Fruit fly (Drosophila melanogaster) whole organism, embryonic: ENCODE measurements around the gene CG42728.

Source experiments
- Awh ChIP-seq: fragments of 200-800 bp; sonication (Bioruptor generic); IDR thresholded peaks from 2 replicates; pipeline ENCODE4, ENCODE4 v1.3.6; 2022; ENCODE audit warnings: missing biosample characterization, missing genetic modification characterization
- CG10147 ChIP-seq: fragments of 200-800 bp; sonication (Bioruptor generic); optimal IDR thresholded peaks from 2 replicates; lab custom pipeline; 2019; ENCODE audit warnings: missing biosample characterization, mild to moderate bottlenecking, missing genetic modification characterization, moderate library complexity
- CG11093 ChIP-seq: fragments of 200-800 bp; sonication (Bioruptor generic); IDR thresholded peaks from 3 replicates; pipeline ENCODE4 v1.3.6; 2022; ENCODE audit warnings: missing biosample characterization, missing genetic modification characterization
- CG11696 ChIP-seq: fragments of 200-800 bp; sonication (Bioruptor generic); IDR thresholded peaks from 2 replicates; pipeline ENCODE4 v1.3.6; 2022; ENCODE audit warnings: missing biosample characterization, missing genetic modification characterization
- CG13775 ChIP-seq: fragments of 200-800 bp; sonication (Bioruptor generic); optimal IDR thresholded peaks from 3 replicates; lab custom pipeline; 2017; ENCODE audit warnings: missing biosample characterization, mild to moderate bottlenecking, missing genetic modification characterization
- CG15479 ChIP-seq: fragments of 200-800 bp; sonication (Bioruptor generic); optimal IDR thresholded peaks from 3 replicates; lab custom pipeline; 2019; ENCODE audit warnings: missing biosample characterization, mild to moderate bottlenecking, missing genetic modification characterization, moderate library complexity
- CG15696 ChIP-seq: fragments of 200-800 bp; sonication (Bioruptor generic); optimal IDR thresholded peaks from 2 replicates; lab custom pipeline; 2019; ENCODE audit warnings: missing biosample characterization, mild to moderate bottlenecking, missing genetic modification characterization, moderate library complexity
- CG18011 ChIP-seq: fragments of 200-800 bp; sonication (Bioruptor generic); optimal IDR thresholded peaks from 2 replicates; lab custom pipeline; 2017; ENCODE audit warnings: missing biosample characterization, missing genetic modification characterization, mild to moderate bottlenecking, moderate library complexity, missing genotype
- CG2199 ChIP-seq: fragments of 200-800 bp; sonication (Bioruptor generic); IDR thresholded peaks from 3 replicates; pipeline ENCODE4 v1.3.6; 2022; ENCODE audit warnings: missing biosample characterization, missing genetic modification characterization
- CG34376 ChIP-seq: fragments of 200-800 bp; sonication (Bioruptor generic); optimal IDR thresholded peaks from 2 replicates; lab custom pipeline; 2018; ENCODE audit warnings: missing biosample characterization, mild to moderate bottlenecking, missing genetic modification characterization
- CG3838 ChIP-seq: fragments of 200-800 bp; sonication (Bioruptor generic); optimal IDR thresholded peaks from 3 replicates; lab custom pipeline; 2016; ENCODE audit warnings: missing biosample characterization, missing genetic modification characterization
- CG4424 ChIP-seq: fragments of 200-800 bp; sonication (Bioruptor generic); optimal IDR thresholded peaks from 3 replicates; lab custom pipeline; 2016; ENCODE audit warnings: missing biosample characterization, missing genetic modification characterization
- CG5180 ChIP-seq: fragments of 200-800 bp; sonication (Bioruptor generic); optimal IDR thresholded peaks from 3 replicates; lab custom pipeline; 2017; ENCODE audit warnings: missing biosample characterization, missing genetic modification characterization, mild to moderate bottlenecking, moderate library complexity, missing genetic modification reagents
- CG8290 ChIP-seq, 3 experiments: fragments of 200-800 bp; sonication (Bioruptor generic); optimal IDR thresholded peaks; 2 replicates each; lab custom pipeline; 2016 to 2019; ENCODE audit warnings: missing biosample characterization in 3 of 3, missing genetic modification characterization in 3 of 3, mild to moderate bottlenecking in 2 of 3, moderate library complexity in 1 of 3
- CG8388 ChIP-seq: fragments of 200-800 bp; sonication (Bioruptor generic); optimal IDR thresholded peaks from 2 replicates; lab custom pipeline; 2019; ENCODE audit warnings: missing biosample characterization, mild to moderate bottlenecking, missing genetic modification characterization, moderate library complexity
- CG8478 ChIP-seq: fragments of >200 bp; optimal IDR thresholded peaks from 2 replicates; lab custom pipeline; 2018
- Dad ChIP-seq: fragments of 200-800 bp; sonication (Bioruptor generic); optimal IDR thresholded peaks from 3 replicates; lab custom pipeline; 2016; ENCODE audit warnings: missing biosample characterization, missing genetic modification characterization
- Deaf1 ChIP-seq: fragments of 200-800 bp; optimal IDR thresholded peaks from 3 replicates; lab custom pipeline; 2019; ENCODE audit warnings: missing biosample characterization, mild to moderate bottlenecking, missing genetic modification characterization, moderate library complexity
- Fer3 ChIP-seq: fragments of 200-800 bp; sonication (Bioruptor generic); optimal IDR thresholded peaks from 2 replicates; lab custom pipeline; 2018; ENCODE audit warnings: missing biosample characterization, mild to moderate bottlenecking, missing genetic modification characterization, moderate library complexity
- GATAe ChIP-seq: fragments of 200-800 bp; sonication (Bioruptor generic); conservative IDR thresholded peaks from 2 replicates; pipeline ENCODE4 v1.3.6; 2022; ENCODE audit warnings: missing biosample characterization, missing genetic modification characterization
- H2.0 ChIP-seq: fragments of 200-800 bp; sonication (Bioruptor generic); IDR thresholded peaks from 2 replicates; pipeline ENCODE4 v1.3.6; 2022; ENCODE audit warnings: missing biosample characterization, missing genetic modification characterization
- Hmr ChIP-seq: fragments of 200-800 bp; sonication (Bioruptor generic); optimal IDR thresholded peaks from 3 replicates; lab custom pipeline; 2017; ENCODE audit warnings: mild to moderate bottlenecking, missing biosample characterization, missing genetic modification reagents, missing genetic modification characterization
- Kr ChIP-seq: fragments of 200-800 bp; sonication (Bioruptor generic); optimal IDR thresholded peaks from 2 replicates; lab custom pipeline; 2017; ENCODE audit warnings: missing biosample characterization, mild to moderate bottlenecking, missing genetic modification characterization
- MESR4 ChIP-seq: fragments of 200-800 bp; sonication (Bioruptor generic); optimal IDR thresholded peaks from 2 replicates; lab custom pipeline; 2018; ENCODE audit warnings: missing biosample characterization, mild to moderate bottlenecking, missing genetic modification characterization, moderate library complexity
- Med ChIP-seq: fragments of 200-800 bp; sonication (Bioruptor generic); peaks from one replicate; lab custom pipeline; 2016; ENCODE audit warnings: missing biosample characterization, missing genetic modification characterization, mild to moderate bottlenecking, inconsistent platforms, moderate library complexity
- Xrp1 ChIP-seq: fragments of 200-800 bp; sonication (Bioruptor generic); IDR thresholded peaks from 2 replicates; pipeline ENCODE4 v1.3.6; 2022; ENCODE audit warnings: missing biosample characterization, missing genetic modification characterization
- crp ChIP-seq, 2 experiments: fragments of 200-800 bp; sonication (Bioruptor generic); optimal IDR thresholded peaks; 2 replicates in 1 of 2; 3 replicates in 1 of 2; lab custom pipeline; 2017; ENCODE audit warnings: missing biosample characterization in 2 of 2, missing genetic modification characterization in 2 of 2, mild to moderate bottlenecking in 1 of 2, moderate library complexity in 1 of 2
- eve ChIP-seq, 2 experiments: fragments of >200 bp; optimal IDR thresholded peaks; 2 replicates each; lab custom pipeline; 2017; ENCODE audit warnings: missing biosample characterization in 2 of 2, missing genetic modification characterization in 2 of 2
- exex ChIP-seq: fragments of 200-800 bp; sonication (Bioruptor generic); optimal IDR thresholded peaks from 4 replicates; lab custom pipeline; 2018; ENCODE audit warnings: missing biosample characterization, mild to moderate bottlenecking, missing genetic modification characterization, moderate library complexity
- fd102C ChIP-seq: fragments of 200-800 bp; sonication (Bioruptor generic); optimal IDR thresholded peaks from 2 replicates; lab custom pipeline; 2018; ENCODE audit warnings: missing biosample characterization, mild to moderate bottlenecking, missing genetic modification characterization, moderate library complexity
- grn ChIP-seq: fragments of 200-800 bp; sonication (Bioruptor generic); optimal IDR thresholded peaks from 3 replicates; lab custom pipeline; 2017; ENCODE audit warnings: missing biosample characterization, missing genetic modification characterization
- hbn ChIP-seq: fragments of 200-800 bp; sonication (Bioruptor generic); IDR thresholded peaks from 2 replicates; pipeline ENCODE4 v1.3.6; 2022; ENCODE audit warnings: missing biosample characterization, missing genetic modification characterization; ENCODE audit not compliant: partially characterized antibody
- mirr ChIP-seq: fragments of 200-800 bp; sonication (Bioruptor generic); optimal IDR thresholded peaks from 3 replicates; lab custom pipeline; 2018; ENCODE audit warnings: missing biosample characterization, mild to moderate bottlenecking, missing genetic modification characterization
- pan ChIP-seq, 4 experiments: fragments of >200 bp in 3 of 4; fragments of 200-800 bp in 1 of 4; sonication (Bioruptor generic) in 1 of 4; optimal IDR thresholded peaks in 3 of 4; IDR thresholded peaks in 1 of 4; 2 replicates each; pipeline versions ENCODE4 v1.3.6 to Lab custom; 2017 to 2022; ENCODE audit warnings: missing biosample characterization in 2 of 4, missing genetic modification characterization in 2 of 4, mixed read lengths in 1 of 4
- pros ChIP-seq: fragments of 200-800 bp; sonication (Bioruptor generic); optimal IDR thresholded peaks from 3 replicates; lab custom pipeline; 2019; ENCODE audit warnings: missing biosample characterization, mild to moderate bottlenecking, missing genetic modification characterization, moderate library complexity
- row ChIP-seq: fragments of 200-800 bp; sonication (Bioruptor generic); IDR thresholded peaks from 3 replicates; pipeline ENCODE4 v1.3.6; 2022; ENCODE audit warnings: missing biosample characterization, missing genetic modification characterization
- run ChIP-seq: fragments of 200-800 bp; sonication (Bioruptor generic); optimal IDR thresholded peaks from 3 replicates; lab custom pipeline; 2018; ENCODE audit warnings: missing biosample characterization, mild to moderate bottlenecking, missing genetic modification characterization
- sd ChIP-seq: fragments of 200-800 bp; sonication (Bioruptor generic); optimal IDR thresholded peaks from 3 replicates; lab custom pipeline; 2018; ENCODE audit warnings: missing biosample characterization, mild to moderate bottlenecking, missing genetic modification characterization, moderate library complexity
- sens ChIP-seq: fragments of 200-800 bp; sonication (Bioruptor generic); peaks from one replicate; lab custom pipeline; 2016; ENCODE audit warnings: missing biosample characterization, missing genetic modification characterization
- sug ChIP-seq: fragments of 200-800 bp; optimal IDR thresholded peaks from 2 replicates; lab custom pipeline; 2019; ENCODE audit warnings: missing biosample characterization, mild to moderate bottlenecking, missing genetic modification characterization, moderate library complexity
- tll ChIP-seq, 2 experiments: fragments of 200-800 bp in 1 of 2; fragments of >200 bp in 1 of 2; sonication (Bioruptor generic) in 1 of 2; optimal IDR thresholded peaks; 2 replicates each; lab custom pipeline; 2017 to 2019; ENCODE audit warnings: missing biosample characterization in 2 of 2, missing genetic modification characterization in 2 of 2, mild to moderate bottlenecking in 1 of 2, moderate library complexity in 1 of 2
- twi ChIP-seq: fragments of 200-800 bp; optimal IDR thresholded peaks from 2 replicates; lab custom pipeline; 2019; ENCODE audit warnings: missing biosample characterization, mild to moderate bottlenecking, missing genetic modification characterization, moderate library complexity
- zen ChIP-seq: fragments of 200-800 bp; sonication (Bioruptor generic); optimal IDR thresholded peaks from 3 replicates; lab custom pipeline; 2018; ENCODE audit warnings: missing biosample characterization, mild to moderate bottlenecking, missing genetic modification characterization, moderate library complexity
- zf30C ChIP-seq: fragments of 200-800 bp; sonication (Bioruptor generic); optimal IDR thresholded peaks from 3 replicates; lab custom pipeline; 2018; ENCODE audit warnings: missing biosample characterization, mild to moderate bottlenecking, missing genetic modification characterization
- zfh1 ChIP-seq: fragments of 200-800 bp; sonication (Bioruptor generic); IDR thresholded peaks from 3 replicates; pipeline ENCODE4 v1.3.6; 2022; ENCODE audit warnings: missing biosample characterization, missing genetic modification characterization

CG42728 gene

DNA sequence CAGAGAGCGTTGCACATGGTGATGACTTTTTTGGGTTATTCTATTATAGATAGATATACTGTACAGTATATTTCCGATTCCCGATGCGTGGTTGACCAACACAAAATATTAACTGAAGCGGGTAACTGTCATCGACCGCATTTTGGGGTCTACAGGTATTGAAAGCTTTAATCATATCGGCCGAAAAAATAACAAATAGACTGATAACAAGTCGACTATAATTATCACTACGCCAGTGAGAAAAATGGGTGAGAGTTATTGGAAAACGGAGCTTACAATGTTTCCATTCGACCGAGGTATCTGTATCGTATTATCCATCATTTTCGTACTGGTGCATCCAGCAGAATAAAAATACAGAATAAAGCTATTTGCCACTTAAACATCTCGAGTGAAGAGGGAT, 9.7 kb downstream of the CG42728 start (continued):
- TF ChIP-seq CG10147 (GFP tag; lab: Kevin White, UChicago) (no peak), hbn (GFP tag; lab: Robert Waterston, UW) (no peak), sug (tag; lab: Kevin White, UChicago) (peak; percentile 3), CG8478 (no peak), Deaf1 (no peak), CG13775 (GFP tag; lab: Kevin White, UChicago) (no peak), fd102C (GFP tag; lab: Kevin White, UChicago) (no peak), CG15479 (GFP tag; lab: Kevin White, UChicago) (no peak), CG2199 (GFP tag; lab: Robert Waterston, UW) (0 out of 3 replicates have a peak, but pooled peaks have one; percentile 56), MESR4 (no peak), Dad (GFP tag; lab: Kevin White, UChicago) (no peak), CG34376 (peak; percentile 12), CG4424 (GFP tag; lab: Kevin White, UChicago) (no peak), CG11093 (GFP tag; lab: Robert Waterston, UW) (no peak), pan (optimal IDR thresholded peaks at IDR 0.05; lab: Kevin White, UChicago) (no peak), pan (GFP tag; optimal IDR thresholded peaks at IDR 0.05 in 1 of 2, IDR thresholded peaks at IDR 0.05 in 1 of 2) (no peak)

DNA sequence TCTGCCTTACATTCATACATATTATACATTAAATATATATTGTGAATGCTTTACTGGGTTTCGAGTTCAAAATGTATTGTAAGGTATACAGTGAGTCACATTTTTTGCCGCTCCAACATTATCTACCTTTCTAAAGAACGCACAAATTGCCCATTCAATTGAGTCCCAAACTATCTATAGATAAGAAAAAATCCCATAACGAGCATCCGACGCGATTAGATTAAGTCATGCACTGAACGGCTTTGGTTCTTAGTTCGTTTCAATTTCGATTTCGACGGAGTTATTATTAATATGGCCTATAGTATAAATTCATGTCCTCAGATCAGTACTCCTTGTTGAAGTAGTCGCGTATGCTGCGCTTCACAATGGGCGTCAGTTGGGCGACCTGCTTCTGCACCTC, 10.5 kb downstream of the CG42728 start:
- TF ChIP-seq zf30C, result peak; percentile 87
- TF ChIP-seq zfh1 (GFP tag; lab: Robert Waterston, UW), result 0 out of 3 replicates have a peak, but pooled peaks have one; percentile 24
- peak; percentile 12 for TF ChIP-seq CG15696 (tag; lab: Kevin White, UChicago)
- no peak for TF ChIP-seq CG8290 (GFP tag; optimal IDR thresholded peaks at IDR 0.05; lab: Kevin White, UChicago)
- TF ChIP-seq CG8290 (tag; optimal IDR thresholded peaks at IDR 0.05; lab: Kevin White, UChicago), result peak in 1 of 2 experiments; percentile 25
- 0 out of 2 replicates have a peak, but pooled peaks have one; percentile 18 for TF ChIP-seq H2.0
- TF ChIP-seq Fer3, result no peak
- TF ChIP-seq CG11696 (GFP tag; lab: Robert Waterston, UW), result no peak
- TF ChIP-seq sug (tag; lab: Kevin White, UChicago), result peak; percentile 9
- no peak for TF ChIP-seq CG3838 (GFP tag; lab: Kevin White, UChicago)
- peak; percentile 25 for TF ChIP-seq CG34376
- peak; percentile 12 for TF ChIP-seq mirr (GFP tag; lab: Kevin White, UChicago)
- no peak for TF ChIP-seq Hmr (GFP tag; lab: Kevin White, UChicago)
- peak; percentile 72 for TF ChIP-seq GATAe (GFP tag; lab: Robert Waterston, UW)
- TF ChIP-seq eve (GFP tag; optimal IDR thresholded peaks at IDR 0.05; lab: Kevin White, UChicago), result peak in 1 of 2 experiments; percentile 33
- peak; percentile 39; the same call in 2 of the 3 replicates for TF ChIP-seq row (GFP tag; lab: Robert Waterston, UW)
- peak; percentile 93 for TF ChIP-seq exex
- peak; percentile 39 for TF ChIP-seq CG8388 (GFP tag; lab: Kevin White, UChicago)
- TF ChIP-seq grn, result peak; percentile 8
- TF ChIP-seq CG2199 (GFP tag; lab: Robert Waterston, UW), result peak; percentile 84; the same call in 2 of the 3 replicates
- peak; percentile 18 for TF ChIP-seq Med (GFP tag; lab: Kevin White, UChicago)
- TF ChIP-seq sd (tag; lab: Kevin White, UChicago), result peak; percentile 55

DNA sequence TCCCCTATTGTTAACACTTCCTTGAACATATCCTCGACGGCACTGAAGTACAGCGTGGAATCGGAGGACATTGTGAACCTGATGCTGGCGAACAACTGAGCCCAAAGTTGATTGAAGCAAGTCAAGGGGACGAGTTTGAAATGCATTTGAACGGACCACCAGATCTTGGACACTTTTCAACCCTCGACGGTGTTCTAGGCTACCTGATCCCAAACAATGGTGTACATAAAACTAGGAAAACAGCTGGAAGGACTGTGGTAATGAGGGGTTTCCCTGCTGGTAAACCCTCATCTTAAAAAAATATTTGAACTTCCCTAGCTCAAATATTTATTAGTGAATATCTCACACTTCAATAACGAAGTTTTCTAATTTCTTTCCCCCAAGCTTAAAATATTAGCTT, 11.0 kb downstream of the CG42728 start, which contains the start of gene CG13454:
Gene CG13454, minus strand, starts transcription at position 101 of the 400 bp plus-strand sequence.
- 0 out of 2 replicates have a peak, but pooled peaks have one; percentile 8 for TF ChIP-seq Xrp1 (GFP tag; lab: Robert Waterston, UW)
- peak in 1 of 2 experiments; percentile 1 for TF ChIP-seq crp (GFP tag; optimal IDR thresholded peaks at IDR 0.05; lab: Kevin White, UChicago)
- peak; percentile 36 for TF ChIP-seq twi (tag; lab: Kevin White, UChicago)
- peak; percentile 60 for TF ChIP-seq sens (GFP tag; lab: Kevin White, UChicago)
- peak in 1 of 2 experiments; percentile 32 for TF ChIP-seq tll (GFP tag; optimal IDR thresholded peaks at IDR 0.05; lab: Kevin White, UChicago)
- TF ChIP-seq pros (GFP tag; lab: Kevin White, UChicago), result peak; percentile 44
- TF ChIP-seq zen, result peak; percentile 69
- TF ChIP-seq Kr (GFP tag; lab: Kevin White, UChicago), result peak; percentile 8
- TF ChIP-seq run (tag; lab: Kevin White, UChicago), result no peak
- TF ChIP-seq CG18011 (GFP tag; lab: Kevin White, UChicago), result no peak
- TF ChIP-seq CG5180 (GFP tag; lab: Kevin White, UChicago), result no peak
- TF ChIP-seq CG2199 (GFP tag; lab: Robert Waterston, UW), result 0 out of 3 replicates have a peak, but pooled peaks have one; percentile 21
- TF ChIP-seq Awh (GFP tag; lab: Robert Waterston, UW), result 0 out of 2 replicates have a peak, but pooled peaks have one; percentile 10
